Fruit fly (Drosophila melanogaster) whole organism, adult: ENCODE results near the gene CG4914.

Experiments used
- CG12768 ChIP-seq: fragments of 200-800 bp; sonication (Bioruptor generic); optimal IDR thresholded peaks from 2 replicates; lab custom pipeline; 2017; ENCODE audit warnings: missing biosample characterization, missing genetic modification characterization, mild to moderate bottlenecking, moderate library complexity, missing genetic modification reagents
- CG14711 ChIP-seq: fragments of 200-800 bp; sonication (Bioruptor generic); optimal IDR thresholded peaks from 2 replicates; lab custom pipeline; 2018; ENCODE audit warnings: missing biosample characterization, mild to moderate bottlenecking, missing genetic modification characterization, moderate library complexity
- Clk ChIP-seq: fragments of 200-800 bp; sonication (Bioruptor generic); optimal IDR thresholded peaks from 2 replicates; lab custom pipeline; 2017; ENCODE audit warnings: missing biosample characterization, missing genetic modification characterization
- Hr96 ChIP-seq: fragments of 200-800 bp; sonication (Bioruptor generic); optimal IDR thresholded peaks from 2 replicates; lab custom pipeline; 2016; ENCODE audit warnings: missing biosample characterization, missing genetic modification characterization
- tj ChIP-seq: fragments of 200-800 bp; sonication (Bioruptor generic); optimal IDR thresholded peaks from 3 replicates; lab custom pipeline; 2017; ENCODE audit warnings: missing biosample characterization, mild to moderate bottlenecking, missing genetic modification characterization, moderate library complexity

dm6 chr3L:14691047-14691446, 13.1 kb upstream of the CG4914 start, which contains the start of gene gdrd:
- TF ChIP-seq Clk (GFP tag; lab: Kevin White, UChicago): no peak
- TF ChIP-seq CG14711 (tag; lab: Kevin White, UChicago): no peak
- TF ChIP-seq CG12768 (GFP tag; lab: Kevin White, UChicago): no peak
- TF ChIP-seq tj (GFP tag; lab: Kevin White, UChicago): no peak
- TF ChIP-seq Hr96 (GFP tag; lab: Kevin White, UChicago): no peak
